Fruit fly (Drosophila melanogaster): Measurements from ENCODE around the gene mRpS34.

dm6 chr3L:16367240-16367639 lies 19.4 kb downstream of the mRpS34 start, which contains the start of gene Cpr72Ec:
- TF ChIP-seq Myc (optimal IDR thresholded peaks at IDR 0.05): no peak
- TF ChIP-seq psq (optimal IDR thresholded peaks at IDR 0.05): no peak
- TF ChIP-seq h (optimal IDR thresholded peaks at IDR 0.05): no peak
